Fruit fly (Drosophila melanogaster): ENCODE results near the gene Acox3.
A peak's percentile ranks its signal among the peaks of the same experiment; 100 is the strongest.

Acox3 gene

dm6 chr2L:6457583-6457982, 9.4 kb upstream of the Acox3 start:
- no peak for TF ChIP-seq CG6854 (GFP tag; optimal IDR thresholded peaks at IDR 0.05)
- peak; percentile 97 for TF ChIP-seq svp (GFP tag)
- TF ChIP-seq CG6163 (GFP tag; IDR thresholded peaks at IDR 0.05), result no peak
- no peak for TF ChIP-seq CG11294 (GFP tag; IDR thresholded peaks at IDR 0.05)
- TF ChIP-seq esn (GFP tag; optimal IDR thresholded peaks at IDR 0.05), result no peak
- no peak for TF ChIP-seq acj6 (GFP tag; optimal IDR thresholded peaks at IDR 0.05)
- TF ChIP-seq achi (GFP tag; optimal IDR thresholded peaks at IDR 0.05), result no peak
- no peak for TF ChIP-seq CG6792 (GFP tag; optimal IDR thresholded peaks at IDR 0.05)
- no peak for TF ChIP-seq pdm3 (GFP tag; optimal IDR thresholded peaks at IDR 0.05)
- no peak for TF ChIP-seq CG15336 (GFP tag; IDR thresholded peaks at IDR 0.05)
- TF ChIP-seq CG4318 (GFP tag; optimal IDR thresholded peaks at IDR 0.05), result no peak
- TF ChIP-seq Hr4 (GFP tag; optimal IDR thresholded peaks at IDR 0.05), result no peak
- peak; percentile 24 for TF ChIP-seq Sox14 (GFP tag; optimal IDR thresholded peaks at IDR 0.05)

- peak; percentile 10 for TF ChIP-seq dac (GFP tag; optimal IDR thresholded peaks at IDR 0.05)
- peak; percentile 7 for TF ChIP-seq CG8319 (GFP tag; optimal IDR thresholded peaks at IDR 0.05)
- TF ChIP-seq Sox102F (GFP tag; optimal IDR thresholded peaks at IDR 0.05), result no peak
- TF ChIP-seq Lpt (GFP tag; optimal IDR thresholded peaks at IDR 0.05), result no peak
- TF ChIP-seq CG6792 (GFP tag; optimal IDR thresholded peaks at IDR 0.05), result peak; percentile 7
- peak; percentile 52 for TF ChIP-seq CG6163 (GFP tag; IDR thresholded peaks at IDR 0.05)
- no peak for TF ChIP-seq CG16779 (tag; optimal IDR thresholded peaks at IDR 0.05)
- TF ChIP-seq CG15336 (GFP tag; IDR thresholded peaks at IDR 0.05), result peak; percentile 45; the same call in 1 of the 2 replicates
- TF ChIP-seq spab (GFP tag; optimal IDR thresholded peaks at IDR 0.05), result no peak
- no peak for TF ChIP-seq CG7368 (GFP tag; optimal IDR thresholded peaks at IDR 0.05)
- peak; percentile 10 for TF ChIP-seq CG8632 (GFP tag; optimal IDR thresholded peaks at IDR 0.05)
- no peak for TF ChIP-seq salr (GFP tag; optimal IDR thresholded peaks at IDR 0.05)
- peak; percentile 64 for TF ChIP-seq Sox15 (GFP tag; optimal IDR thresholded peaks at IDR 0.05)
- TF ChIP-seq Gug (GFP tag; IDR thresholded peaks at IDR 0.05), result peak; percentile 32; the same call in 1 of the 2 replicates
- no peak for TF ChIP-seq vri (GFP tag; optimal IDR thresholded peaks at IDR 0.05)
- peak; percentile 72 for TF ChIP-seq svp (GFP tag)
- TF ChIP-seq CG8119 (GFP tag; IDR thresholded peaks at IDR 0.05), result no peak
- peak; percentile 11 for TF ChIP-seq CG6808 (GFP tag; optimal IDR thresholded peaks at IDR 0.05)
- peak; percentile 3 for TF ChIP-seq net (GFP tag; optimal IDR thresholded peaks at IDR 0.05)
- peak; percentile 73 for TF ChIP-seq cyc (GFP tag; optimal IDR thresholded peaks at IDR 0.05)
- TF ChIP-seq CG9139 (GFP tag; optimal IDR thresholded peaks at IDR 0.05), result no peak
- no peak for TF ChIP-seq fkh (GFP tag; optimal IDR thresholded peaks at IDR 0.05)
- TF ChIP-seq Hr39 (GFP tag; optimal IDR thresholded peaks at IDR 0.05), result peak; percentile 67
- TF ChIP-seq Blimp-1 (GFP tag; optimal IDR thresholded peaks at IDR 0.05), result no peak
- peak; percentile 65 for TF ChIP-seq CG11902 (GFP tag; optimal IDR thresholded peaks at IDR 0.05)
- no peak for TF ChIP-seq eg (GFP tag; IDR thresholded peaks at IDR 0.05)
- TF ChIP-seq Eip75B (GFP tag; optimal IDR thresholded peaks at IDR 0.05), result peak; percentile 44
- TF ChIP-seq CG1621 (tag; optimal IDR thresholded peaks at IDR 0.05), result no peak
- peak; percentile 58 for TF ChIP-seq CG3032 (tag; optimal IDR thresholded peaks at IDR 0.05)
- no peak for TF ChIP-seq CG6854 (GFP tag; optimal IDR thresholded peaks at IDR 0.05)
- no peak for TF ChIP-seq CG6276 (GFP tag; optimal IDR thresholded peaks at IDR 0.05)
- peak; percentile 60 for TF ChIP-seq acj6 (GFP tag; optimal IDR thresholded peaks at IDR 0.05)
- TF ChIP-seq Ets96B (tag; optimal IDR thresholded peaks at IDR 0.05), result peak; percentile 34
- peak; percentile 85 for TF ChIP-seq Eip78C (GFP tag)
- TF ChIP-seq topi (GFP tag; optimal IDR thresholded peaks at IDR 0.05), result peak; percentile 37
- peak; percentile 17 for TF ChIP-seq Met (GFP tag; optimal IDR thresholded peaks at IDR 0.05)
- peak; percentile 29 for TF ChIP-seq CG34406 (GFP tag; optimal IDR thresholded peaks at IDR 0.05)
- TF ChIP-seq CG11762 (GFP tag; optimal IDR thresholded peaks at IDR 0.05; ENCODE audit: insufficient read depth), result peak; percentile 36
- peak; percentile 57 for TF ChIP-seq lz (GFP tag; optimal IDR thresholded peaks at IDR 0.05)
- TF ChIP-seq achi (GFP tag; optimal IDR thresholded peaks at IDR 0.05), result peak; percentile 37
- TF ChIP-seq CG11294 (GFP tag; IDR thresholded peaks at IDR 0.05), result no peak; the same call in 1 of the 2 replicates
- TF ChIP-seq Sox14 (GFP tag; optimal IDR thresholded peaks at IDR 0.05), result peak; percentile 55
- TF ChIP-seq Smox (GFP tag; optimal IDR thresholded peaks at IDR 0.05), result peak; percentile 38
- TF ChIP-seq Hr38 (GFP tag; optimal IDR thresholded peaks at IDR 0.05), result no peak
- peak; percentile 50 for TF ChIP-seq CG32006 (GFP tag; optimal IDR thresholded peaks at IDR 0.05)
Measured at dm6 chr2L:6455955-6456599, 7.9 kb upstream of the Acox3 start, which contains the start of gene frj. frj (plus strand) TSS chr2L:6456052.
